Worm (Caenorhabditis elegans) whole organism, L4 larva: Measurements from ENCODE around the gene gcy-9.

ENCODE experiments used
- aha-1 ChIP-seq: fragments of 150-350 bp; peaks from one replicate; lab custom pipeline; 2014; ENCODE audit warnings: missing biosample characterization, missing genetic modification characterization
- ceh-20 ChIP-seq: fragments of 200-800 bp; sonication (Bioruptor generic); IDR thresholded peaks from 2 replicates; pipeline ENCODE4 v1.3.6; 2022; ENCODE audit warnings: missing genetic modification reagents, missing genetic modification characterization, missing compliant biosample characterization
- ceh-62 ChIP-seq: sonication (generic microtip); optimal IDR thresholded peaks from 2 replicates; lab custom pipeline; 2017; ENCODE audit warnings: missing biosample characterization, missing genetic modification characterization
- ctbp-1 ChIP-seq: fragments of 200-800 bp; sonication (Bioruptor generic); IDR thresholded peaks from 2 replicates; pipeline ENCODE4 v1.3.6; 2022; ENCODE audit warnings: missing genetic modification reagents, missing genetic modification characterization, missing compliant biosample characterization
- dmd-8 ChIP-seq: fragments of 200-800 bp; sonication (Bioruptor generic); IDR thresholded peaks from 2 replicates; pipeline ENCODE4 v1.3.6; 2022; ENCODE audit warnings: missing genetic modification characterization, missing compliant biosample characterization
- duxl-1 ChIP-seq: sonication (generic microtip); optimal IDR thresholded peaks from 2 replicates; lab custom pipeline; 2016; ENCODE audit warnings: mild to moderate bottlenecking, missing genetic modification characterization, moderate library complexity, missing compliant biosample characterization; ENCODE audit not compliant: poor library complexity
- hif-1 ChIP-seq, 2 experiments: sonication (generic microtip); optimal IDR thresholded peaks; 2 replicates each; lab custom pipeline; 2016 to 2017; ENCODE audit warnings: missing compliant biosample characterization in 2 of 2, missing genetic modification characterization in 2 of 2, missing genetic modification reagents in 2 of 2, missing genotype in 2 of 2, mild to moderate bottlenecking in 1 of 2
- lin-1 ChIP-seq: fragments of 200-800 bp; sonication (Bioruptor generic); IDR thresholded peaks from 2 replicates; pipeline ENCODE4 v1.3.6; 2022; ENCODE audit warnings: missing genetic modification reagents, missing genetic modification characterization, missing compliant biosample characterization
- lin-29 ChIP-seq: fragments of 200-800 bp; sonication (Bioruptor generic); IDR thresholded peaks from 2 replicates; pipeline ENCODE4 v1.3.6; 2022; ENCODE audit warnings: missing genetic modification reagents, missing genetic modification characterization, missing compliant biosample characterization
- lsy-2 ChIP-seq, 2 experiments: fragments of 150-350 bp in 1 of 2; sonication (generic microtip) in 1 of 2; optimal IDR thresholded peaks; 2 replicates each; lab custom pipeline; 2014 to 2017; ENCODE audit warnings: missing biosample characterization in 2 of 2, missing genetic modification characterization in 2 of 2
- madf-5 ChIP-seq, 2 experiments: fragments of 200-800 bp; sonication (Bioruptor generic); IDR thresholded peaks; 2 replicates each; pipeline ENCODE4 v1.3.6; 2022; ENCODE audit warnings: missing compliant biosample characterization in 2 of 2, missing genetic modification characterization in 2 of 2
- mxl-2 ChIP-seq: fragments of 200-800 bp; sonication (Bioruptor generic); conservative IDR thresholded peaks from 2 replicates; pipeline ENCODE4 v1.3.6; 2022; ENCODE audit warnings: missing genetic modification reagents, missing genetic modification characterization, missing compliant biosample characterization
- nhr-11 ChIP-seq: fragments of 150-350 bp; optimal IDR thresholded peaks from 2 replicates; lab custom pipeline; 2014; ENCODE audit warnings: missing biosample characterization, missing genetic modification characterization
- nhr-42 ChIP-seq: fragments of 200-800 bp; sonication (Bioruptor generic); IDR thresholded peaks from 2 replicates; pipeline ENCODE4 v1.3.6; 2022; ENCODE audit warnings: missing genetic modification characterization, missing compliant biosample characterization
- nhr-48 ChIP-seq: sonication (generic microtip); optimal IDR thresholded peaks from 2 replicates; lab custom pipeline; 2016; ENCODE audit warnings: mild to moderate bottlenecking, missing genetic modification characterization, missing compliant biosample characterization
- set-16 ChIP-seq: fragments of 200-800 bp; sonication (Bioruptor generic); IDR thresholded peaks from 2 replicates; pipeline ENCODE4 v1.3.6; 2022; ENCODE audit warnings: missing genetic modification reagents, missing genetic modification characterization, missing compliant biosample characterization
- unc-62 ChIP-seq, 3 experiments: fragments of 150-350 bp in 1 of 3; sonication (generic microtip); optimal IDR thresholded peaks in 2 of 3; peaks in 1 of 3; 1 replicate in 1 of 3; 2 replicates in 2 of 3; lab custom pipeline; 2014 to 2017; ENCODE audit warnings: missing biosample characterization in 3 of 3, missing genetic modification characterization in 3 of 3, missing genetic modification reagents in 3 of 3, missing genotype in 1 of 3
- ztf-7 ChIP-seq: fragments of 150-350 bp; optimal IDR thresholded peaks from 2 replicates; lab custom pipeline; 2014; ENCODE audit warnings: missing biosample characterization, missing genetic modification characterization

gcy-9 gene

ce11 chrX:11287617-11288016 lies 50.1 kb downstream of the gcy-9 start, which contains the start of gene F38B2.4:
F38B2.4 (minus strand) TSS chrX:11287717.
- TF ChIP-seq madf-5 (GFP tag; IDR thresholded peaks at IDR 0.05; lab: Robert Waterston, UW) (no peak), mxl-2 (GFP tag; lab: Robert Waterston, UW) (no peak), hif-1 (tag; optimal IDR thresholded peaks at IDR 0.05; lab: Kevin White, UChicago) (peak in 1 of 2 experiments; percentile 23), lin-29 (GFP tag; lab: Robert Waterston, UW) (no peak), nhr-42 (no peak), ztf-7 (no peak), lsy-2 (tag; optimal IDR thresholded peaks at IDR 0.05; lab: Kevin White, UChicago) (no peak), ceh-20 (GFP tag; lab: Robert Waterston, UW) (no peak), dmd-8 (GFP tag; lab: Robert Waterston, UW) (no peak), ctbp-1 (no peak), duxl-1 (tag; lab: Kevin White, UChicago) (no peak), aha-1 (peak; percentile 46), set-16 (GFP tag; lab: Robert Waterston, UW) (no peak), unc-62 (GFP tag; optimal IDR thresholded peaks at IDR 0.05 in 1 of 2; lab: Kevin White, UChicago) (peak in 1 of 2 experiments; percentile 40), unc-62 (tag; optimal IDR thresholded peaks at IDR 0.05; lab: Kevin White, UChicago) (no peak), nhr-11 (tag; lab: Kevin White, UChicago) (no peak), ceh-62 (tag; lab: Kevin White, UChicago) (no peak), nhr-48 (tag; lab: Kevin White, UChicago) (no peak)

ce11 chrX:11286246-11286645 lies 51.4 kb downstream of the gcy-9 start, which contains the start of gene F38B2.3:
F38B2.3 (minus strand) TSS chrX:11286346.
- TF ChIP-seq aha-1 (peak; percentile 43), lin-1 (no peak)
